Worm (Caenorhabditis elegans): Measurements from ENCODE around the gene cul-2.

ce11 chrIII:13721944-13722343, 34.9 kb downstream of the cul-2 start:
- no peak for TF ChIP-seq unc-39 (tag; optimal IDR thresholded peaks at IDR 0.05)
- no peak for TF ChIP-seq snpc-4 (tag; optimal IDR thresholded peaks at IDR 0.05)
- no peak for TF ChIP-seq pqm-1 (tag; optimal IDR thresholded peaks at IDR 0.05)
- no peak for TF ChIP-seq fos-1 (tag; optimal IDR thresholded peaks at IDR 0.05)
- TF ChIP-seq ceh-82 (tag; optimal IDR thresholded peaks at IDR 0.05) = no peak
- no peak for TF ChIP-seq R02D3.7 (tag; optimal IDR thresholded peaks at IDR 0.05)
- TF ChIP-seq egl-27 (tag; optimal IDR thresholded peaks at IDR 0.05) = no peak
- TF ChIP-seq ceh-28 (tag; optimal IDR thresholded peaks at IDR 0.05) = no peak
- no peak for TF ChIP-seq unc-62 (GFP tag; optimal IDR thresholded peaks at IDR 0.05)
- no peak for TF ChIP-seq nhr-25 (tag; optimal IDR thresholded peaks at IDR 0.05)
